Worm (Caenorhabditis elegans) whole organism, early embryonic: ENCODE results near the gene ctf-4.

Experiments
- ama-1 ChIP-seq: fragments of 150-350 bp; optimal IDR thresholded peaks from 2 replicates; lab custom pipeline; 2014
- flt-1 ChIP-seq: fragments of 200-800 bp; sonication (Bioruptor generic); IDR thresholded peaks from 2 replicates; pipeline ENCODE4 v1.3.6; 2022; ENCODE audit warnings: missing genetic modification characterization, missing compliant biosample characterization
- hmbx-1 ChIP-seq: sonication (generic microtip); optimal IDR thresholded peaks from 2 replicates; lab custom pipeline; 2016; ENCODE audit warnings: mild to moderate bottlenecking, missing genetic modification characterization, missing compliant biosample characterization
- hmg-4 ChIP-seq: fragments of 200-800 bp; sonication (Bioruptor generic); optimal IDR thresholded peaks from 2 replicates; lab custom pipeline; 2018; ENCODE audit warnings: mild to moderate bottlenecking, missing genetic modification characterization, missing compliant biosample characterization
- pes-1 ChIP-seq: fragments of 200-800 bp; sonication (Bioruptor generic); IDR thresholded peaks from 2 replicates; pipeline ENCODE4 v1.3.6; 2022; ENCODE audit warnings: missing genetic modification reagents, missing genetic modification characterization, missing compliant biosample characterization

ce11 chrV:10921747-10922146, 43.6 kb downstream of the ctf-4 start, which contains the start of gene nas-31:
- TF ChIP-seq pes-1 (GFP tag; lab: Robert Waterston, UW) (no peak), flt-1 (GFP tag; lab: Robert Waterston, UW) (no peak), ama-1 (lab: Kevin White, UChicago) (no peak), hmbx-1 (tag; lab: Kevin White, UChicago) (no peak), hmg-4 (GFP tag; lab: Kevin White, UChicago) (no peak)
